Fruit fly (Drosophila melanogaster): ENCODE data around the gene SP555.

- TF ChIP-seq CG10348 (GFP tag; IDR thresholded peaks at IDR 0.05), result no peak
- no peak for TF ChIP-seq Snoo (tag; optimal IDR thresholded peaks at IDR 0.05)
- no peak for TF ChIP-seq rn (GFP tag; IDR thresholded peaks at IDR 0.05)
- TF ChIP-seq CG13204 (GFP tag; optimal IDR thresholded peaks at IDR 0.05), result no peak
- no peak for TF ChIP-seq CG32121 (GFP tag; IDR thresholded peaks at IDR 0.05)
- TF ChIP-seq CG15710 (tag; optimal IDR thresholded peaks at IDR 0.05), result no peak
- no peak for TF ChIP-seq fd96Ca (GFP tag; IDR thresholded peaks at IDR 0.05)
- no peak for TF ChIP-seq CG8301 (tag; optimal IDR thresholded peaks at IDR 0.05)
- TF ChIP-seq Pif1B (GFP tag; optimal IDR thresholded peaks at IDR 0.05), result no peak
- no peak for TF ChIP-seq CG17806 (tag; optimal IDR thresholded peaks at IDR 0.05)
- no peak for TF ChIP-seq Ets98B (GFP tag; IDR thresholded peaks at IDR 0.05)
- no peak for TF ChIP-seq CG4496 (GFP tag; IDR thresholded peaks at IDR 0.05)
- TF ChIP-seq EcR (GFP tag; optimal IDR thresholded peaks at IDR 0.05), result no peak
- TF ChIP-seq D1 (tag; optimal IDR thresholded peaks at IDR 0.05), result no peak
Measured at dm6 chr2L:4996283-4996922, 41.1 kb upstream of the SP555 start.
